Worm (Caenorhabditis elegans) whole organism, L4/young adult: ENCODE measurements around the gene clec-147.

Experiments
- W03F9.2 ChIP-seq: fragments of 150-350 bp; optimal IDR thresholded peaks from 2 replicates; lab custom pipeline; 2014; ENCODE audit warnings: missing biosample characterization, missing genetic modification characterization
- dao-5 ChIP-seq: sonication (generic microtip); optimal IDR thresholded peaks from 2 replicates; lab custom pipeline; 2016; ENCODE audit warnings: missing genotype, missing genetic modification characterization, moderate library complexity, missing compliant biosample characterization
- him-1 ChIP-seq: sonication (generic microtip); optimal IDR thresholded peaks from 2 replicates; lab custom pipeline; 2016; ENCODE audit warnings: missing genotype, missing genetic modification reagents, missing genetic modification characterization, missing compliant biosample characterization

- TF ChIP-seq him-1 (tag; lab: Kevin White, UChicago) (no peak), W03F9.2 (no peak), dao-5 (no peak)
These were observed 43.2 kb downstream of the clec-147 start for ce11 chrII:14494464-14494863.
